Fruit fly (Drosophila melanogaster): ENCODE measurements around the gene CG31715.

dm6 chr2L:10315888-10316287 lies 25.5 kb upstream of the CG31715 start:
- TF ChIP-seq EcR (GFP tag; optimal IDR thresholded peaks at IDR 0.05), result no peak
- TF ChIP-seq psq (optimal IDR thresholded peaks at IDR 0.05), result no peak
- no peak for TF ChIP-seq pan (optimal IDR thresholded peaks at IDR 0.05)
- no peak for TF ChIP-seq usp (GFP tag; optimal IDR thresholded peaks at IDR 0.05)
- TF ChIP-seq Dll (optimal IDR thresholded peaks at IDR 0.05), result no peak
- TF ChIP-seq CG8478 (optimal IDR thresholded peaks at IDR 0.05), result no peak

Measured in whole organism.